Worm (Caenorhabditis elegans): ENCODE results near the gene T11F9.14.

Gene T11F9.14

DNA sequence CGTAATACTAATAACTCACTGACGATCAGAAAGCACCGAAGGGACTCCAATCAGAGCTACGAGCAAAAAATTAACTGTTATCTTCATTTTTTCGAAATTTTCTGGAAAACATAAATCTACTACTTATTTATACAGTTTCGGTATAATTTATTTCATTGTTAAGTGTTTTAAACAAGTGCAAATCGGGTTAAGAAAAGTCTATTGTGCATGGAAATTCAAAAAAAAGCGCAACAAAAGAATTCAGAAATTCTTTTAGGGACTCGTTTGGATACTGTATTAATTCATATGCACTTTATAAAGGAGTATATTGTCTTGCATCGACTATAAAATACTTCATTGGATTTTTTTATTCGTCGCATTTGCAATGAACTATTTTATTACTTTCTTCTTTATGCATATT is 8.4 kb downstream of the T11F9.14 start, which contains the start of the genes nas-20 and nas-21:
TSS of gene nas-20 (minus strand) at position 101 of the 400 bp plus-strand sequence.
TSS of gene nas-21 (plus strand) at position 356 of the 400 bp plus-strand sequence.
- TF ChIP-seq ceh-39 (tag; optimal IDR thresholded peaks at IDR 0.05) (no peak), cnd-1 (tag; optimal IDR thresholded peaks at IDR 0.05) (no peak), bed-3 (GFP tag; optimal IDR thresholded peaks at IDR 0.05) (no peak), mls-2 (tag; optimal IDR thresholded peaks at IDR 0.05) (no peak), nhr-76 (tag; optimal IDR thresholded peaks at IDR 0.05) (no peak), mep-1 (tag; optimal IDR thresholded peaks at IDR 0.05) (no peak), nhr-237 (tag; optimal IDR thresholded peaks at IDR 0.05) (no peak), ceh-83 (GFP tag; optimal IDR thresholded peaks at IDR 0.05) (no peak), sptf-1 (tag; optimal IDR thresholded peaks at IDR 0.05) (no peak), unc-39 (tag; optimal IDR thresholded peaks at IDR 0.05) (no peak), flh-1 (GFP tag; optimal IDR thresholded peaks at IDR 0.05) (no peak), sem-2 (GFP tag; optimal IDR thresholded peaks at IDR 0.05) (no peak)

DNA sequence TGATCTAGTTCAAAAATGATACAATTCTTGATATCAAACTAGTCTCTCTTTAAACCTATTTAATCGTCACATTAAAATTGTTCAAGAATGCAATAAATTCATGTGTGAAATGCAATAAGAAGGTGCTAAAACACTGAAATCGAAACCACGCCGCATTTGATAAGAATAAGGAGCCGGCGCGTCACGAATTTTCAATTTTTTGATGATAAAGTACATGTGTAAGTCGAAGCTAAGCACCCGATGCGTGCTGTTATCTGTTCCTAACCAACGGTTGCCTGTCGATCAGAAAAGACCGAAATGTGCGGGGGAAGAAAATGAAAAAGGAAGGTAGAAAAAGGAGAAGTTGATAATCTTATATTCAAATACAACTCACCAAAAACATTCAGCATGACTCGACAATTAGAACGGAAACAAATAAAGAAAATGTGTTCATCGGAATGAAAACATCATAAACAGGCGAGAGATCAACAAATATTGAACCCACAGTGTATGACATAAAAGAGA is 10.4 kb downstream of the T11F9.14 start, which contains the start of gene aat-6:
TSS of gene aat-6 (minus strand) at position 454 of the 504 bp plus-strand sequence.
- no peak for TF ChIP-seq unc-120 (tag; optimal IDR thresholded peaks at IDR 0.05; ENCODE audit: poor library complexity, severe bottlenecking)
- TF ChIP-seq nhr-237 (tag; optimal IDR thresholded peaks at IDR 0.05): no peak
- TF ChIP-seq ham-2 (GFP tag; optimal IDR thresholded peaks at IDR 0.05): no peak
- TF ChIP-seq unc-39 (tag; optimal IDR thresholded peaks at IDR 0.05): no peak
- no peak for TF ChIP-seq flh-1 (GFP tag; optimal IDR thresholded peaks at IDR 0.05)
- no peak for TF ChIP-seq zip-8 (tag; optimal IDR thresholded peaks at IDR 0.05)
- TF ChIP-seq M03D4.4 (tag; optimal IDR thresholded peaks at IDR 0.05): no peak
- no peak for TF ChIP-seq lin-32 (GFP tag; optimal IDR thresholded peaks at IDR 0.05)
- no peak for TF ChIP-seq ceh-83 (GFP tag; optimal IDR thresholded peaks at IDR 0.05)
- no peak for TF ChIP-seq mls-2 (tag; optimal IDR thresholded peaks at IDR 0.05)
- TF ChIP-seq lsy-2 (tag; optimal IDR thresholded peaks at IDR 0.05): no peak
- TF ChIP-seq ztf-11 (tag; optimal IDR thresholded peaks at IDR 0.05): no peak
- TF ChIP-seq nhr-12 (tag; optimal IDR thresholded peaks at IDR 0.05): no peak
- no peak for TF ChIP-seq ceh-43 (GFP tag; optimal IDR thresholded peaks at IDR 0.05)
- TF ChIP-seq sem-2 (GFP tag; optimal IDR thresholded peaks at IDR 0.05): no peak
- no peak for TF ChIP-seq ces-1 (GFP tag; optimal IDR thresholded peaks at IDR 0.05)
- no peak for TF ChIP-seq pha-4 (tag; optimal IDR thresholded peaks at IDR 0.05)

ce11 chrV:11462963-11463453 is 17.6 kb downstream of the T11F9.14 start, which contains the start of gene zipt-16:
TSS of gene zipt-16 (plus strand) at chrV:11463013.
- no peak for TF ChIP-seq nhr-28 (tag; optimal IDR thresholded peaks at IDR 0.05)
- TF ChIP-seq lin-13 (tag; optimal IDR thresholded peaks at IDR 0.05): no peak
- no peak for TF ChIP-seq tbx-8 (GFP tag; optimal IDR thresholded peaks at IDR 0.05)
- TF ChIP-seq unc-62 (GFP tag; optimal IDR thresholded peaks at IDR 0.05): no peak
- no peak for TF ChIP-seq nhr-76 (tag; optimal IDR thresholded peaks at IDR 0.05)
- no peak for TF ChIP-seq hlh-1 (tag; optimal IDR thresholded peaks at IDR 0.05)
- no peak for TF ChIP-seq sem-2 (GFP tag; optimal IDR thresholded peaks at IDR 0.05)
- no peak for TF ChIP-seq unc-39 (tag; optimal IDR thresholded peaks at IDR 0.05)
- no peak for TF ChIP-seq ceh-83 (GFP tag; optimal IDR thresholded peaks at IDR 0.05)
- no peak for TF ChIP-seq mep-1 (tag; optimal IDR thresholded peaks at IDR 0.05)
- no peak for TF ChIP-seq sptf-1 (tag; optimal IDR thresholded peaks at IDR 0.05)
- TF ChIP-seq mls-2 (tag; optimal IDR thresholded peaks at IDR 0.05): no peak
- no peak for TF ChIP-seq nhr-237 (tag; optimal IDR thresholded peaks at IDR 0.05)
- TF ChIP-seq snpc-4 (tag; optimal IDR thresholded peaks at IDR 0.05): no peak
- TF ChIP-seq nhr-12 (tag; optimal IDR thresholded peaks at IDR 0.05): no peak
- no peak for TF ChIP-seq blmp-1 (tag; optimal IDR thresholded peaks at IDR 0.05)
- TF ChIP-seq flh-1 (GFP tag; optimal IDR thresholded peaks at IDR 0.05): no peak
- TF ChIP-seq elt-1 (tag; optimal IDR thresholded peaks at IDR 0.05; ENCODE audit: borderline replicate concordance, insufficient read depth): no peak
- no peak for TF ChIP-seq ham-2 (GFP tag; optimal IDR thresholded peaks at IDR 0.05)
- TF ChIP-seq nhr-2 (tag; optimal IDR thresholded peaks at IDR 0.05): no peak

- TF ChIP-seq lsy-2 (tag; optimal IDR thresholded peaks at IDR 0.05): no peak
- no peak for TF ChIP-seq blmp-1 (tag; optimal IDR thresholded peaks at IDR 0.05)
- no peak for TF ChIP-seq mls-2 (tag; optimal IDR thresholded peaks at IDR 0.05)
- TF ChIP-seq drap-1 (GFP tag; optimal IDR thresholded peaks at IDR 0.05): no peak
- no peak for TF ChIP-seq M03D4.4 (tag; optimal IDR thresholded peaks at IDR 0.05)
- no peak for TF ChIP-seq unc-62 (GFP tag; optimal IDR thresholded peaks at IDR 0.05)
- TF ChIP-seq snpc-4 (tag; optimal IDR thresholded peaks at IDR 0.05): no peak
- no peak for TF ChIP-seq lin-32 (GFP tag; optimal IDR thresholded peaks at IDR 0.05)
- TF ChIP-seq sem-2 (GFP tag; optimal IDR thresholded peaks at IDR 0.05): no peak
- no peak for TF ChIP-seq sptf-1 (tag; optimal IDR thresholded peaks at IDR 0.05)
- no peak for TF ChIP-seq bed-3 (GFP tag; optimal IDR thresholded peaks at IDR 0.05)
- TF ChIP-seq elt-3 (tag; optimal IDR thresholded peaks at IDR 0.05): no peak
- TF ChIP-seq tbx-8 (GFP tag; optimal IDR thresholded peaks at IDR 0.05): no peak
- no peak for TF ChIP-seq nhr-76 (tag; optimal IDR thresholded peaks at IDR 0.05)
- TF ChIP-seq flh-1 (GFP tag; optimal IDR thresholded peaks at IDR 0.05): no peak
- TF ChIP-seq pha-4 (tag; optimal IDR thresholded peaks at IDR 0.05): no peak
- TF ChIP-seq elt-1 (tag; optimal IDR thresholded peaks at IDR 0.05; ENCODE audit: borderline replicate concordance, insufficient read depth): no peak
- no peak for TF ChIP-seq ceh-39 (tag; optimal IDR thresholded peaks at IDR 0.05)
- no peak for TF ChIP-seq nhr-28 (tag; optimal IDR thresholded peaks at IDR 0.05)
- no peak for TF ChIP-seq zip-8 (tag; optimal IDR thresholded peaks at IDR 0.05)
These were observed 21.4 kb downstream of the T11F9.14 start, which contains the start of gene T11F9.1 for ce11 chrV:11459255-11459654. TSS of gene T11F9.1 (plus strand) at chrV:11459555.
